Worm (Caenorhabditis elegans) whole organism, early embryonic: Measurements from ENCODE around the gene F41H8.1.

Experiments used
- B0310.2 ChIP-seq: sonication (generic microtip); optimal IDR thresholded peaks from 2 replicates; lab custom pipeline; 2016; ENCODE audit warnings: mild to moderate bottlenecking, missing genetic modification characterization, missing compliant biosample characterization
- F13C5.2 ChIP-seq: sonication (generic microtip); optimal IDR thresholded peaks from 2 replicates; lab custom pipeline; 2017; ENCODE audit warnings: mild to moderate bottlenecking, missing genetic modification characterization, inconsistent platforms, missing compliant biosample characterization
- aly-1 ChIP-seq: sonication (generic microtip); optimal IDR thresholded peaks from 2 replicates; lab custom pipeline; 2016; ENCODE audit warnings: missing genetic modification characterization, missing compliant biosample characterization
- ama-1 ChIP-seq: fragments of 150-350 bp; optimal IDR thresholded peaks from 2 replicates; lab custom pipeline; 2014
- ceh-13 ChIP-seq: fragments of 200-800 bp; sonication (Bioruptor generic); optimal IDR thresholded peaks from 2 replicates; lab custom pipeline; 2018; ENCODE audit warnings: mild to moderate bottlenecking, missing genetic modification characterization, missing compliant biosample characterization
- ceh-36 ChIP-seq: sonication (generic microtip); optimal IDR thresholded peaks from 2 replicates; lab custom pipeline; 2016; ENCODE audit warnings: missing genetic modification characterization, inconsistent platforms, missing compliant biosample characterization
- ets-7 ChIP-seq: sonication (generic microtip); optimal IDR thresholded peaks from 2 replicates; lab custom pipeline; 2016; ENCODE audit warnings: missing genotype, missing genetic modification characterization, missing compliant biosample characterization
- flt-1 ChIP-seq: fragments of 200-800 bp; sonication (Bioruptor generic); IDR thresholded peaks from 2 replicates; pipeline ENCODE4 v1.3.6; 2022; ENCODE audit warnings: missing genetic modification characterization, missing compliant biosample characterization
- hmbx-1 ChIP-seq: sonication (generic microtip); optimal IDR thresholded peaks from 2 replicates; lab custom pipeline; 2016; ENCODE audit warnings: mild to moderate bottlenecking, missing genetic modification characterization, missing compliant biosample characterization
- hmg-4 ChIP-seq: fragments of 200-800 bp; sonication (Bioruptor generic); optimal IDR thresholded peaks from 2 replicates; lab custom pipeline; 2018; ENCODE audit warnings: mild to moderate bottlenecking, missing genetic modification characterization, missing compliant biosample characterization
- hnd-1 ChIP-seq: sonication (generic microtip); optimal IDR thresholded peaks from 2 replicates; lab custom pipeline; 2016; ENCODE audit warnings: missing genetic modification characterization, missing compliant biosample characterization
- pes-1 ChIP-seq: fragments of 200-800 bp; sonication (Bioruptor generic); IDR thresholded peaks from 2 replicates; pipeline ENCODE4 v1.3.6; 2022; ENCODE audit warnings: missing genetic modification reagents, missing genetic modification characterization, missing compliant biosample characterization
- scrt-1 ChIP-seq: fragments of 200-800 bp; sonication (Bioruptor generic); IDR thresholded peaks from 2 replicates; pipeline ENCODE4 v1.3.6; 2022; ENCODE audit warnings: missing genetic modification characterization, missing compliant biosample characterization
- sea-1 ChIP-seq: fragments of 200-800 bp; sonication (Bioruptor generic); conservative IDR thresholded peaks from 2 replicates; pipeline ENCODE4 v1.3.6; 2022; ENCODE audit warnings: missing genetic modification characterization, missing compliant biosample characterization
- tbx-11 ChIP-seq: fragments of 200-800 bp; sonication (Bioruptor generic); IDR thresholded peaks from 2 replicates; pipeline ENCODE4 v1.3.6; 2022; ENCODE audit warnings: missing genetic modification characterization, missing compliant biosample characterization
- tbx-37 ChIP-seq: fragments of 200-800 bp; sonication (Bioruptor generic); conservative IDR thresholded peaks from 2 replicates; pipeline ENCODE4 v1.3.6; 2022; ENCODE audit warnings: missing genetic modification reagents, missing genetic modification characterization, missing compliant biosample characterization
- tra-4 ChIP-seq: sonication (generic microtip); optimal IDR thresholded peaks from 2 replicates; lab custom pipeline; 2017; ENCODE audit warnings: missing genetic modification characterization, missing compliant biosample characterization

Gene F41H8.1

ce11 chrV:856549-856948, 23.1 kb downstream of the F41H8.1 start, which contains the start of gene K09C6.2:
TSS of gene K09C6.2 (plus strand) at chrV:856849.
- TF ChIP-seq ceh-13 (GFP tag; lab: Kevin White, UChicago) (no peak), tra-4 (tag; lab: Kevin White, UChicago) (no peak), tbx-11 (GFP tag; lab: Robert Waterston, UW) (no peak), ets-7 (tag; lab: Kevin White, UChicago) (no peak)

DNA sequence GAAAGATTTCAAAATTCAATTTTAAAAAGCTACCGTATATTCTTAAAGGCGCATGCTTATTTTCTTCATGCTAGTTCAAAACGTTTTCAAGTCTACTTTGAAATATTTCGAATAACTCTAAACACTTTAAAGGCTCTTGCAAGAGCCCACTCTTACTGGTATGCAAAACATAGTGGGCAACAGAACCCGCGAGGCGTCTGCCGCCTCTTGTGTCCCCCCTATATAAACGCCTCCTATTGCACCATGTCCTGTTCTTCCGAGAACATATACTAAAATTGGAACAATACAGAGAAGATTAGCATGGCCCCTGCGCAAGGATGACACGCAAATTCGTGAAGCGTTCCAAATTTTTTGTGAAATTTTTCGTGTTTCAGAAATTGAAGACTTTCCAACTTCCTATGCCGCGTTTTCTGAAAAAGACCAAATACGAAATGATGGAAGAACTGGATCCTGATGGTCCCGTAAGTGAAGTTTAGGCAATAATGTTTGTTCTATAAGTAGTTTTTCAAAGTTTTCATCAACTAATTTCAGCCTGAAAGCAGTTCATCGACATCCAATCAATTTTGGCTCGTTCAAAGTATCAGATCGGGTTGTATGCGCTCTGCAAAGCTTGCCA, 25.5 kb downstream of the F41H8.1 start:
- TF ChIP-seq flt-1 (peak; percentile 44; the same call in 1 of the 2 replicates), hmbx-1 (no peak), pes-1 (GFP tag; lab: Robert Waterston, UW) (peak; percentile 62)

DNA sequence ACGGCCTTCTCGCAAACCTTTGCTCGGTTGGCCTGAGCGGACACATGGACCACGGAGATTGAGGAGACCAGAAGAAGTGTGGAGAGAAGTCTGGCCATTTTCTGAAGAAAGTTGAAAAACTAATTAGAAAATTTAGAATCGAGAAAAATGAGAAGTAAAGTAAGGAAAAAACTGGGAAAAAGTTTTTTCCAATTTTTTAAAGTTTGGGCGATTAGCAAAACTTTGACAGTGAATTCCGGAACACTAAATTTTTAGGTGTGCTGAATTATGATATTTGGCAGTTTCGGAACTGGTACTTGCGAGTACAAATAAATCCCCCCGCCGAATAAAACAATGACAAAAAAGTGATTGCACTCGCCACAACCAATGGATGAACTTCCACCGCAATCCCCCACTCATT, 33.3 kb downstream of the F41H8.1 start, which contains the start of gene T02B11.3:
TSS of gene T02B11.3 (minus strand) at position 101 of the 400 bp plus-strand sequence.
- no peak for TF ChIP-seq flt-1
- no peak for TF ChIP-seq B0310.2 (tag; lab: Kevin White, UChicago)
- no peak for TF ChIP-seq F13C5.2
- TF ChIP-seq pes-1 (GFP tag; lab: Robert Waterston, UW), result no peak
- no peak for TF ChIP-seq tbx-37 (GFP tag; lab: Robert Waterston, UW)
- TF ChIP-seq ama-1, result no peak
- TF ChIP-seq hmbx-1, result no peak
- no peak for TF ChIP-seq ets-7 (tag; lab: Kevin White, UChicago)
- TF ChIP-seq aly-1 (tag; lab: Kevin White, UChicago), result no peak

DNA sequence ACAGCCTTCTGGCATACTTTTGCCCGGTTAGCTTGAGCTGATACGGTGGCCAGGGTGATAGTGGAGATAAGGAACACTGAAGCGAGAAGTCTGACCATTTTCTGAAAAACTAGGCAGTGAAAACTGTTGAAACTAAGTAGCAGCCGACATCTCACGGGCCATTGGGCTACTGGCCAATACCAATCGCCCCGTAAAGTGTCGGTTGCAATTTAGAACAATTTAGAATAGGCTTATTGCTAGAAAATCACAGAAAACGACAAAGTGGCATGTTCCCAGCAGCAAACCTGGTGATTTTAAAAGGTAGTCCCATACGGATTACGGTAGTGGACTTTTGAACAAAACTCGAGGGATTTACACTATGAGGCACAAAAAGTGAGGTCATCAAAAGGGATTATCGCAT, 37.6 kb downstream of the F41H8.1 start, which contains the start of gene T02B11.4:
TSS of gene T02B11.4 (minus strand) at position 101 of the 400 bp plus-strand sequence.
- TF ChIP-seq ceh-13 (GFP tag; lab: Kevin White, UChicago) (no peak), flt-1 (no peak)

ce11 chrV:875945-876344, 42.5 kb downstream of the F41H8.1 start, which contains the start of gene T02B11.9:
TSS of gene T02B11.9 (plus strand) at chrV:876245.
- no peak for TF ChIP-seq sea-1 (GFP tag; lab: Robert Waterston, UW)
- TF ChIP-seq aly-1 (tag; lab: Kevin White, UChicago), result no peak
- TF ChIP-seq tra-4 (tag; lab: Kevin White, UChicago), result no peak
- TF ChIP-seq tbx-37 (GFP tag; lab: Robert Waterston, UW), result no peak
- no peak for TF ChIP-seq scrt-1 (GFP tag; lab: Robert Waterston, UW)
- no peak for TF ChIP-seq tbx-11 (GFP tag; lab: Robert Waterston, UW)
- no peak for TF ChIP-seq ceh-36

DNA sequence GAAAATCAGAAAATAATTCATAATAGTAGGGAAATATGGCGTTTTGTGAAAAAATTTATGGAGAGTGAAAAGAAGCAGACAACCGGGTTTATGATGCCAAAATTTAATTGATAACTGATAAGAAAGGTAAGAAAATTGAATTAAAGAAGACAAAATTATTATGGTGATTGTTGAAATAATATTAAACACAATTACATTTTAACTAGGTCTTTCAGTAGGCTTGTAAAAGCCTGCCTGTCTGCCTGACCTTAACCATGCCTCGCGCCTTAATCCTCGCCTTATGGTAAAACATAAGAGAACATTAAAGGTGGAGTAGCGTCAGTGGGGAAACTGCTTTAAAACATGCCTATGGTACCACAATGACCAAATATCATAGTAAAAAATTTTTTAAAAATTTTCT, 45.1 kb downstream of the F41H8.1 start, which contains the start of gene T02B11.8:
TSS of gene T02B11.8 (minus strand) at position 101 of the 400 bp plus-strand sequence.
- TF ChIP-seq B0310.2 (tag; lab: Kevin White, UChicago), result no peak
- no peak for TF ChIP-seq tra-4 (tag; lab: Kevin White, UChicago)
- no peak for TF ChIP-seq ama-1

- TF ChIP-seq tbx-37 (GFP tag; lab: Robert Waterston, UW) (no peak), ets-7 (tag; lab: Kevin White, UChicago) (no peak), ceh-36 (no peak), tra-4 (tag; lab: Kevin White, UChicago) (no peak), F13C5.2 (no peak)
Measured at ce11 chrV:879171-879570, 45.7 kb downstream of the F41H8.1 start, which contains the start of gene srg-53. TSS of gene srg-53 (plus strand) at chrV:879471.

DNA sequence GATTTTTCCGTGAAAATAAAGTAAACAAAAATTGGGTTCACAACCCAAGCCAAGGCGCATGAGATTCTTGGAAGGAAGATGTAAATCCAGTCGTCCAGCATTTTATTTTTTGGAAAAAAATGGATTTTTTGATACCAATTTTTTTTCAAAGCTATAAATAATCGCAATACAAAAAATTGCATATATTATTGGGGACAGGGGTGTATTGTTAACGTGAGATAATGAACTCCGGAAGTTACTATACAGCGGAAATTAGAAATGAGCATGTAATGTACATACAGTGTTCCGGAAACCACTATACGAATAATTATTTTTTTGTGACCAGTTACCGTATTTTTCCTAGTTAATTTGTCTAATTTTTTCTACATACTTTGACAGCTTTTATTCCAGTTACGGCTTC, 50.9 kb downstream of the F41H8.1 start, which contains the start of gene srj-38:
TSS of gene srj-38 (minus strand) at position 101 of the 400 bp plus-strand sequence.
- TF ChIP-seq pes-1 (GFP tag; lab: Robert Waterston, UW), result no peak
- TF ChIP-seq tra-4 (tag; lab: Kevin White, UChicago), result no peak
- no peak for TF ChIP-seq F13C5.2
- no peak for TF ChIP-seq scrt-1 (GFP tag; lab: Robert Waterston, UW)
- no peak for TF ChIP-seq hmg-4 (GFP tag; lab: Kevin White, UChicago)
- no peak for TF ChIP-seq hmbx-1
- TF ChIP-seq tbx-37 (GFP tag; lab: Robert Waterston, UW), result no peak
- no peak for TF ChIP-seq hnd-1 (tag; lab: Kevin White, UChicago)
- TF ChIP-seq tbx-11 (GFP tag; lab: Robert Waterston, UW), result no peak
